Worm (Caenorhabditis elegans): ENCODE measurements around the gene mom-1.
A peak's percentile ranks its signal among the peaks of the same experiment; 100 is the strongest.

mom-1 gene

ce11 chrX:6292143-6292542 lies 769 bp upstream of the mom-1 start:
- TF ChIP-seq F26F4.8 (GFP tag; conservative IDR thresholded peaks at IDR 0.05) (peak; percentile 90), ceh-44 (GFP tag; IDR thresholded peaks at IDR 0.05) (peak; percentile 92), T20F7.1 (GFP tag; optimal IDR thresholded peaks at IDR 0.05) (no peak), ceh-20 (GFP tag; IDR thresholded peaks at IDR 0.05) (peak; percentile 82), hlh-11 (tag; optimal IDR thresholded peaks at IDR 0.05) (peak; percentile 57), spr-1 (tag; optimal IDR thresholded peaks at IDR 0.05) (peak; percentile 79), spr-3 (GFP tag; optimal IDR thresholded peaks at IDR 0.05) (peak; percentile 45), madf-5 (GFP tag; IDR thresholded peaks at IDR 0.05) (peak; percentile 93 to 98), attf-4 (tag; optimal IDR thresholded peaks at IDR 0.05) (no peak), nhr-28 (tag; optimal IDR thresholded peaks at IDR 0.05) (peak; percentile 24), fos-1 (tag; optimal IDR thresholded peaks at IDR 0.05) (no peak), pha-4 (GFP tag; IDR thresholded peaks at IDR 0.05) (peak; percentile 97), pha-4 (tag; optimal IDR thresholded peaks at IDR 0.05) (no peak), jun-1 (tag; optimal IDR thresholded peaks at IDR 0.05) (no peak), lin-38 (GFP tag; IDR thresholded peaks at IDR 0.05) (peak; percentile 83), daf-19 (GFP tag; conservative IDR thresholded peaks at IDR 0.05) (peak; percentile 89), duxl-1 (tag; optimal IDR thresholded peaks at IDR 0.05; ENCODE audit: poor library complexity) (peak; percentile 76), T26A8.4 (GFP tag; IDR thresholded peaks at IDR 0.05) (peak; percentile 92), sdz-12 (GFP tag; optimal IDR thresholded peaks at IDR 0.05) (peak; percentile 25), ceh-82 (tag; optimal IDR thresholded peaks at IDR 0.05) (no peak), mxl-2 (GFP tag; conservative IDR thresholded peaks at IDR 0.05) (peak; percentile 78), zfp-2 (tag; optimal IDR thresholded peaks at IDR 0.05) (no peak), lin-15B (tag; optimal IDR thresholded peaks at IDR 0.05) (no peak), ZK337.2 (GFP tag; IDR thresholded peaks at IDR 0.05) (0 out of 2 replicates have a peak, but pooled peaks have one; percentile 66), nhr-41 (GFP tag; IDR thresholded peaks at IDR 0.05) (peak; percentile 89), arid-1 (GFP tag; conservative IDR thresholded peaks at IDR 0.05) (peak; percentile 95), tag-97 (GFP tag; IDR thresholded peaks at IDR 0.05) (no peak), lin-13 (GFP tag; optimal IDR thresholded peaks at IDR 0.05) (peak; percentile 52), snpc-1.2 (GFP tag; IDR thresholded peaks at IDR 0.05) (peak; percentile 93), rbr-2 (tag; optimal IDR thresholded peaks at IDR 0.05) (peak; percentile 76), ztf-11 (tag; optimal IDR thresholded peaks at IDR 0.05) (no peak), zip-2 (tag; optimal IDR thresholded peaks at IDR 0.05) (no peak), zfp-3 (GFP tag; conservative IDR thresholded peaks at IDR 0.05) (peak; percentile 61), ceh-32 (tag; optimal IDR thresholded peaks at IDR 0.05; ENCODE audit: poor library complexity) (no peak), nhr-10 (tag; optimal IDR thresholded peaks at IDR 0.05) (no peak), daf-8 (GFP tag; IDR thresholded peaks at IDR 0.05) (no peak), mxl-3 (GFP tag; optimal IDR thresholded peaks at IDR 0.05) (peak; percentile 65), ceh-28 (tag; optimal IDR thresholded peaks at IDR 0.05) (no peak), pqm-1 (tag; optimal IDR thresholded peaks at IDR 0.05) (no peak), set-16 (GFP tag; IDR thresholded peaks at IDR 0.05) (peak; percentile 64), zag-1 (tag; optimal IDR thresholded peaks at IDR 0.05) (no peak), dmd-8 (GFP tag; IDR thresholded peaks at IDR 0.05) (peak; percentile 99), F10B5.3 (tag; optimal IDR thresholded peaks at IDR 0.05) (peak; percentile 62), madf-9 (GFP tag; conservative IDR thresholded peaks at IDR 0.05) (peak; percentile 91), egl-43 (GFP tag; IDR thresholded peaks at IDR 0.05) (peak; percentile 98), zip-11 (GFP tag; IDR thresholded peaks at IDR 0.05) (peak; percentile 55; the same call in 1 of the 2 replicates), daf-16 (GFP tag; optimal IDR thresholded peaks at IDR 0.05) (peak; percentile 69 to 86), daf-16 (tag; optimal IDR thresholded peaks at IDR 0.05) (peak; percentile 56), mes-2 (tag; optimal IDR thresholded peaks at IDR 0.05; ENCODE audit: poor library complexity, severe bottlenecking) (peak; percentile 89), mdl-1 (tag; optimal IDR thresholded peaks at IDR 0.05) (peak in 1 of 2 experiments; percentile 56), D1046.2 (GFP tag; IDR thresholded peaks at IDR 0.05) (peak; percentile 95), nhr-102 (tag; optimal IDR thresholded peaks at IDR 0.05) (peak; percentile 72)

All from whole organism, L4 larva.